Fruit fly (Drosophila melanogaster) whole organism, embryonic: Measurements from ENCODE around the gene Agpat1.
A peak's percentile ranks its signal among the peaks of the same experiment; 100 is the strongest.

ENCODE experiments used
- Adf1 ChIP-seq: fragments of 200-800 bp; sonication (Bioruptor generic); IDR thresholded peaks from 2 replicates; pipeline ENCODE4 v1.3.6; 2022; ENCODE audit warnings: missing biosample characterization, missing genetic modification characterization
- Bdp1 ChIP-seq: fragments of 200-800 bp; sonication (Bioruptor generic); optimal IDR thresholded peaks from 3 replicates; lab custom pipeline; 2016; ENCODE audit warnings: missing biosample characterization, missing genetic modification characterization
- Bgb ChIP-seq: fragments of 200-800 bp; sonication (Bioruptor generic); IDR thresholded peaks from 2 replicates; pipeline ENCODE4 v1.3.6; 2022; ENCODE audit warnings: missing biosample characterization, missing genetic modification characterization; ENCODE audit not compliant: partially characterized antibody
- CG10462 ChIP-seq: fragments of 200-800 bp; sonication (Bioruptor generic); optimal IDR thresholded peaks from 2 replicates; lab custom pipeline; 2016; ENCODE audit warnings: missing biosample characterization, missing genetic modification characterization
- CG10543 ChIP-seq: fragments of 200-800 bp; sonication (Bioruptor generic); optimal IDR thresholded peaks from 3 replicates; lab custom pipeline; 2017; ENCODE audit warnings: missing biosample characterization, mild to moderate bottlenecking, missing genetic modification characterization, moderate library complexity
- CG10979 ChIP-seq: fragments of 200-800 bp; sonication (Bioruptor generic); optimal IDR thresholded peaks from 2 replicates; lab custom pipeline; 2018; ENCODE audit warnings: missing biosample characterization, mild to moderate bottlenecking, missing genetic modification characterization, moderate library complexity
- CG15479 ChIP-seq: fragments of 200-800 bp; sonication (Bioruptor generic); optimal IDR thresholded peaks from 3 replicates; lab custom pipeline; 2019; ENCODE audit warnings: missing biosample characterization, mild to moderate bottlenecking, missing genetic modification characterization, moderate library complexity
- CG15696 ChIP-seq: fragments of 200-800 bp; sonication (Bioruptor generic); optimal IDR thresholded peaks from 2 replicates; lab custom pipeline; 2019; ENCODE audit warnings: missing biosample characterization, mild to moderate bottlenecking, missing genetic modification characterization, moderate library complexity
- CG17385 ChIP-seq: fragments of 200-800 bp; sonication (Bioruptor generic); optimal IDR thresholded peaks from 3 replicates; lab custom pipeline; 2018; ENCODE audit warnings: missing biosample characterization, mild to moderate bottlenecking, missing genetic modification characterization
- CG17568 ChIP-seq: fragments of 200-800 bp; sonication (Bioruptor generic); optimal IDR thresholded peaks from 2 replicates; lab custom pipeline; 2018; ENCODE audit warnings: missing biosample characterization, mild to moderate bottlenecking, missing genetic modification characterization, moderate library complexity
- CG31441 ChIP-seq: fragments of 200-800 bp; sonication (Bioruptor generic); IDR thresholded peaks from 2 replicates; pipeline ENCODE4 v1.3.6; 2022; ENCODE audit warnings: missing biosample characterization, missing genetic modification characterization
- CG3995 ChIP-seq: fragments of 200-800 bp; sonication (Bioruptor generic); optimal IDR thresholded peaks from 3 replicates; lab custom pipeline; 2016; ENCODE audit warnings: missing biosample characterization, missing genetic modification characterization
- CTCF ChIP-seq: fragments of 200-800 bp; sonication (Bioruptor generic); optimal IDR thresholded peaks from 2 replicates; lab custom pipeline; 2017; ENCODE audit warnings: missing biosample characterization, mild to moderate bottlenecking, missing genetic modification characterization, moderate library complexity
- Camta ChIP-seq: fragments of 200-800 bp; sonication (Bioruptor generic); optimal IDR thresholded peaks from 2 replicates; lab custom pipeline; 2016; ENCODE audit warnings: missing biosample characterization, missing genetic modification characterization
- Dfd ChIP-seq, 2 experiments: fragments of >200 bp; optimal IDR thresholded peaks; 2 replicates each; lab custom pipeline; 2017; ENCODE audit warnings: missing biosample characterization in 2 of 2, missing genetic modification characterization in 2 of 2
- Gsc ChIP-seq: fragments of 200-800 bp; sonication (Bioruptor generic); IDR thresholded peaks from 2 replicates; pipeline ENCODE4 v1.3.6; 2022; ENCODE audit warnings: missing biosample characterization, missing genetic modification characterization
- Gug ChIP-seq: fragments of 200-800 bp; sonication (Bioruptor generic); IDR thresholded peaks from 4 replicates; pipeline ENCODE4 v1.3.6; 2022; ENCODE audit warnings: missing biosample characterization, missing genetic modification characterization
- Hr78 ChIP-seq, 2 experiments: fragments of 200-800 bp in 1 of 2; fragments of >200 bp in 1 of 2; sonication (Bioruptor generic) in 1 of 2; optimal IDR thresholded peaks; 2 replicates each; lab custom pipeline; 2017 to 2019; ENCODE audit warnings: missing biosample characterization in 2 of 2, missing genetic modification characterization in 2 of 2, mild to moderate bottlenecking in 1 of 2, moderate library complexity in 1 of 2
- Med ChIP-seq: fragments of 200-800 bp; sonication (Bioruptor generic); peaks from one replicate; lab custom pipeline; 2016; ENCODE audit warnings: missing biosample characterization, missing genetic modification characterization, mild to moderate bottlenecking, inconsistent platforms, moderate library complexity
- Myb ChIP-seq: fragments of 200-800 bp; sonication (Bioruptor generic); optimal IDR thresholded peaks from 2 replicates; lab custom pipeline; 2016; ENCODE audit warnings: missing biosample characterization, missing genetic modification characterization
- NfI ChIP-seq: fragments of 200-800 bp; sonication (Bioruptor generic); optimal IDR thresholded peaks from 3 replicates; lab custom pipeline; 2018; ENCODE audit warnings: missing biosample characterization, mild to moderate bottlenecking, missing genetic modification characterization, moderate library complexity
- YL-1 ChIP-seq: fragments of 200-800 bp; sonication (Bioruptor generic); optimal IDR thresholded peaks from 3 replicates; lab custom pipeline; 2017; ENCODE audit warnings: missing biosample characterization, mild to moderate bottlenecking, missing genetic modification characterization
- bab2 ChIP-seq: fragments of 200-800 bp; sonication (Bioruptor generic); optimal IDR thresholded peaks from 2 replicates; lab custom pipeline; 2016; ENCODE audit warnings: missing biosample characterization, missing genetic modification characterization
- cad ChIP-seq: fragments of >200 bp; optimal IDR thresholded peaks from 2 replicates; lab custom pipeline; 2017; ENCODE audit warnings: missing biosample characterization, missing genetic modification characterization
- cg ChIP-seq: fragments of 200-800 bp; sonication (Bioruptor generic); optimal IDR thresholded peaks from 3 replicates; lab custom pipeline; 2019; ENCODE audit warnings: missing biosample characterization, mild to moderate bottlenecking, missing genetic modification characterization, moderate library complexity
- ci ChIP-seq: fragments of 200-800 bp; sonication (Bioruptor generic); IDR thresholded peaks from 3 replicates; pipeline ENCODE4 v1.3.6; 2022; ENCODE audit warnings: missing biosample characterization, missing genetic modification characterization
- nerfin-2 ChIP-seq: fragments of 200-800 bp; sonication (Bioruptor generic); IDR thresholded peaks from 2 replicates; pipeline ENCODE4 v1.3.6; 2022; ENCODE audit warnings: missing biosample characterization, missing genetic modification characterization; ENCODE audit not compliant: partially characterized antibody
- nom ChIP-seq: fragments of 200-800 bp; sonication (Bioruptor generic); optimal IDR thresholded peaks from 2 replicates; lab custom pipeline; 2017; ENCODE audit warnings: missing biosample characterization, missing genetic modification characterization, mild to moderate bottlenecking, moderate library complexity, missing genetic modification reagents
- oc ChIP-seq: fragments of 200-800 bp; sonication (Bioruptor generic); optimal IDR thresholded peaks from 2 replicates; lab custom pipeline; 2018; ENCODE audit warnings: missing biosample characterization, mild to moderate bottlenecking, missing genetic modification characterization, moderate library complexity
- pum ChIP-seq: fragments of 200-800 bp; sonication (Bioruptor generic); optimal IDR thresholded peaks from 2 replicates; lab custom pipeline; 2016; ENCODE audit warnings: missing biosample characterization, missing genetic modification characterization
- shn ChIP-seq: fragments of 200-800 bp; sonication (Bioruptor generic); optimal IDR thresholded peaks from 3 replicates; lab custom pipeline; 2016; ENCODE audit warnings: missing biosample characterization, missing genetic modification characterization
- sob ChIP-seq: fragments of 200-800 bp; sonication (Bioruptor generic); IDR thresholded peaks from 2 replicates; pipeline ENCODE4 v1.3.6; 2022; ENCODE audit warnings: missing biosample characterization, missing genetic modification characterization
- sqz ChIP-seq: fragments of 200-800 bp; sonication (Bioruptor generic); optimal IDR thresholded peaks from 3 replicates; lab custom pipeline; 2018; ENCODE audit warnings: missing biosample characterization, mild to moderate bottlenecking, missing genetic modification characterization
- trem ChIP-seq: fragments of 200-800 bp; optimal IDR thresholded peaks from 3 replicates; lab custom pipeline; 2019; ENCODE audit warnings: missing biosample characterization, mild to moderate bottlenecking, missing genetic modification characterization, moderate library complexity
- twi ChIP-seq: fragments of 200-800 bp; optimal IDR thresholded peaks from 2 replicates; lab custom pipeline; 2019; ENCODE audit warnings: missing biosample characterization, mild to moderate bottlenecking, missing genetic modification characterization, moderate library complexity
- unc-4 ChIP-seq: fragments of 200-800 bp; sonication (Bioruptor generic); IDR thresholded peaks from 2 replicates; pipeline ENCODE4 v1.3.6; 2022; ENCODE audit warnings: missing biosample characterization, missing genetic modification characterization; ENCODE audit not compliant: partially characterized antibody
- zen2 ChIP-seq: fragments of 200-800 bp; sonication (Bioruptor generic); IDR thresholded peaks from 3 replicates; pipeline ENCODE4 v1.3.6; 2022; ENCODE audit warnings: missing biosample characterization, missing genetic modification characterization; ENCODE audit not compliant: partially characterized antibody

Agpat1 gene

dm6 chrX:12756374-12756721 is 8.7 kb upstream of the Agpat1 start (continued):
- TF ChIP-seq oc (tag; lab: Kevin White, UChicago) = peak; percentile 27
- no peak for TF ChIP-seq twi (tag; lab: Kevin White, UChicago)
- no peak for TF ChIP-seq Gug (GFP tag; lab: Robert Waterston, UW)
- no peak for TF ChIP-seq CG10979 (tag; lab: Kevin White, UChicago)
- TF ChIP-seq NfI (GFP tag; lab: Kevin White, UChicago) = no peak
- no peak for TF ChIP-seq Dfd (GFP tag; optimal IDR thresholded peaks at IDR 0.05; lab: Kevin White, UChicago)
- peak; percentile 77 for TF ChIP-seq Adf1 (GFP tag; lab: Robert Waterston, UW)
- TF ChIP-seq ci (GFP tag; lab: Robert Waterston, UW) = peak; percentile 57; the same call in 2 of the 3 replicates
- no peak for TF ChIP-seq Bdp1
- TF ChIP-seq CG17385 (GFP tag; lab: Kevin White, UChicago) = no peak
- TF ChIP-seq Bgb (GFP tag; lab: Robert Waterston, UW) = peak; percentile 54; the same call in 1 of the 2 replicates

dm6 chrX:12757075-12757474 is 8.0 kb upstream of the Agpat1 start:
- TF ChIP-seq CTCF = peak; percentile 20
- peak; percentile 24 for TF ChIP-seq Myb
- no peak for TF ChIP-seq unc-4 (GFP tag; lab: Robert Waterston, UW)
- no peak for TF ChIP-seq Camta (GFP tag; lab: Kevin White, UChicago)
- TF ChIP-seq CG15696 (tag; lab: Kevin White, UChicago) = no peak
- TF ChIP-seq cg (GFP tag; lab: Kevin White, UChicago) = no peak
- TF ChIP-seq pum = no peak
- no peak for TF ChIP-seq CG10543
- TF ChIP-seq shn = no peak
- TF ChIP-seq bab2 (GFP tag; lab: Kevin White, UChicago) = no peak
- TF ChIP-seq CG10462 (GFP tag; lab: Kevin White, UChicago) = no peak
- TF ChIP-seq nom (GFP tag; lab: Kevin White, UChicago) = peak; percentile 44
- TF ChIP-seq sqz = peak; percentile 29
- no peak for TF ChIP-seq cad (GFP tag; lab: Kevin White, UChicago)
- no peak for TF ChIP-seq zen2 (GFP tag; lab: Robert Waterston, UW)
- TF ChIP-seq CG17568 = no peak
- TF ChIP-seq YL-1 = no peak
- no peak for TF ChIP-seq CG3995 (GFP tag; lab: Kevin White, UChicago)
- TF ChIP-seq trem (tag; lab: Kevin White, UChicago) = no peak

- TF ChIP-seq nerfin-2 (GFP tag; lab: Robert Waterston, UW) (no peak), Gsc (no peak), Hr78 (GFP tag; optimal IDR thresholded peaks at IDR 0.05; lab: Kevin White, UChicago) (peak in 1 of 2 experiments; percentile 30), sob (GFP tag; lab: Robert Waterston, UW) (no peak), CG31441 (GFP tag; lab: Robert Waterston, UW) (no peak), CG15479 (GFP tag; lab: Kevin White, UChicago) (peak; percentile 32), Med (GFP tag; lab: Kevin White, UChicago) (peak; percentile 39)
Observed at dm6 chrX:12759162-12759561, 5.9 kb upstream of the Agpat1 start.
